Fruit fly (Drosophila melanogaster): Measurements from ENCODE around the gene Taf10b.

Gene Taf10b

dm6 chr2L:2727364-2727763, 40.3 kb downstream of the Taf10b start:
- TF ChIP-seq CG8478 (optimal IDR thresholded peaks at IDR 0.05) (no peak), CTCF (optimal IDR thresholded peaks at IDR 0.05) (no peak)

dm6 chr2L:2725374-2725773, 42.3 kb downstream of the Taf10b start, which contains the start of gene CG31689:
Gene CG31689 (plus strand): TSS chr2L:2725674.
- TF ChIP-seq CG8478 (optimal IDR thresholded peaks at IDR 0.05) (no peak), CTCF (optimal IDR thresholded peaks at IDR 0.05) (no peak)

- TF ChIP-seq CG8478 (optimal IDR thresholded peaks at IDR 0.05) (no peak), CTCF (optimal IDR thresholded peaks at IDR 0.05) (peak in 1 of 2 experiments; percentile 22)
These were observed 43.2 kb downstream of the Taf10b start for dm6 chr2L:2724459-2724858.

dm6 chr2L:2723100-2723499, 44.5 kb downstream of the Taf10b start:
- TF ChIP-seq CTCF (optimal IDR thresholded peaks at IDR 0.05), result no peak
- no peak for TF ChIP-seq CG8478 (optimal IDR thresholded peaks at IDR 0.05)

dm6 chr2L:2721317-2721716, 46.3 kb downstream of the Taf10b start:
- TF ChIP-seq CTCF (optimal IDR thresholded peaks at IDR 0.05) (no peak), CG8478 (optimal IDR thresholded peaks at IDR 0.05) (no peak)

dm6 chr2L:2720368-2720767, 47.3 kb downstream of the Taf10b start:
- no peak for TF ChIP-seq CG8478 (optimal IDR thresholded peaks at IDR 0.05)
- no peak for TF ChIP-seq CTCF (optimal IDR thresholded peaks at IDR 0.05)
